Worm (Caenorhabditis elegans) whole organism, young adult: ENCODE data around the gene ugtp-1.

Source experiments
- ama-1 ChIP-seq, 3 experiments: fragments of 150-350 bp in 1 of 3; sonication (generic microtip) in 2 of 3; optimal IDR thresholded peaks; 2 replicates each; lab custom pipeline; 2014 to 2018; ENCODE audit warnings: missing biosample characterization in 2 of 3, missing genetic modification characterization in 2 of 3, missing genetic modification reagents in 2 of 3
- mel-28 ChIP-seq: sonication (generic microtip); optimal IDR thresholded peaks from 2 replicates; lab custom pipeline; 2016; ENCODE audit warnings: borderline replicate concordance, mild to moderate bottlenecking, missing genetic modification characterization, missing compliant biosample characterization
- nhr-90 ChIP-seq: sonication (generic microtip); optimal IDR thresholded peaks from 2 replicates; lab custom pipeline; 2016; ENCODE audit warnings: missing genotype, mild to moderate bottlenecking, missing genetic modification characterization, missing compliant biosample characterization
- rpc-1 ChIP-seq, 2 experiments: fragments of 150-350 bp in 1 of 2; sonication (generic microtip) in 1 of 2; optimal IDR thresholded peaks; 2 replicates each; lab custom pipeline; 2014 to 2018; ENCODE audit warnings: missing biosample characterization in 1 of 2, missing genetic modification characterization in 1 of 2, missing genetic modification reagents in 1 of 2, missing genotype in 1 of 2
- tbp1 ChIP-seq: fragments of 200-800 bp; sonication (Bioruptor generic); optimal IDR thresholded peaks from 2 replicates; lab custom pipeline; 2018; ENCODE audit warnings: mild to moderate bottlenecking, missing genetic modification characterization, missing compliant biosample characterization

ce11 chrIII:8712968-8713367, 37.5 kb downstream of the ugtp-1 start:
- no peak for TF ChIP-seq tbp1 (GFP tag; lab: Kevin White, UChicago)
- no peak for TF ChIP-seq rpc-1 (optimal IDR thresholded peaks at IDR 0.05; lab: Kevin White, UChicago)
- TF ChIP-seq rpc-1 (tag; optimal IDR thresholded peaks at IDR 0.05; lab: Kevin White, UChicago): no peak
- no peak for TF ChIP-seq ama-1 (optimal IDR thresholded peaks at IDR 0.05; lab: Kevin White, UChicago)
- no peak for TF ChIP-seq ama-1 (GFP tag; optimal IDR thresholded peaks at IDR 0.05; lab: Kevin White, UChicago)
- no peak for TF ChIP-seq mel-28
- TF ChIP-seq nhr-90 (tag; lab: Kevin White, UChicago): no peak
